Worm (Caenorhabditis elegans): ENCODE data around the gene lite-1.

ce11 chrX:6278296-6278695, 47.7 kb upstream of the lite-1 start:
- TF ChIP-seq madf-5 (GFP tag; IDR thresholded peaks at IDR 0.05) (no peak), fkh-10 (GFP tag; optimal IDR thresholded peaks at IDR 0.05) (no peak), lin-39 (tag; optimal IDR thresholded peaks at IDR 0.05) (no peak)

Measured in whole organism, L4 larva.